Worm (Caenorhabditis elegans) whole organism, midembryonic: ENCODE measurements around the gene R01E6.2.

Experiments
- T22C8.4 ChIP-seq: fragments of 200-800 bp; sonication (Bioruptor generic); IDR thresholded peaks from 2 replicates; pipeline ENCODE4 v1.3.6; 2022; ENCODE audit warnings: missing genetic modification characterization, missing compliant biosample characterization
- cog-1 ChIP-seq: sonication (generic microtip); optimal IDR thresholded peaks from 2 replicates; lab custom pipeline; 2016; ENCODE audit warnings: missing genetic modification characterization, missing compliant biosample characterization
- ref-1 ChIP-seq: fragments of 200-800 bp; sonication (Bioruptor generic); conservative IDR thresholded peaks from 2 replicates; pipeline ENCODE4 v1.3.6; 2022; ENCODE audit warnings: missing genetic modification reagents, missing genetic modification characterization, missing compliant biosample characterization
- tab-1 ChIP-seq: fragments of 200-800 bp; sonication (Bioruptor generic); IDR thresholded peaks from 2 replicates; pipeline ENCODE4 v1.3.6; 2022; ENCODE audit warnings: missing genetic modification characterization, missing compliant biosample characterization
- ztf-29 ChIP-seq: fragments of 200-800 bp; sonication (Bioruptor generic); IDR thresholded peaks from 2 replicates; pipeline ENCODE4 v1.3.6; 2022; ENCODE audit warnings: missing genetic modification reagents, missing genetic modification characterization, missing compliant biosample characterization

DNA sequence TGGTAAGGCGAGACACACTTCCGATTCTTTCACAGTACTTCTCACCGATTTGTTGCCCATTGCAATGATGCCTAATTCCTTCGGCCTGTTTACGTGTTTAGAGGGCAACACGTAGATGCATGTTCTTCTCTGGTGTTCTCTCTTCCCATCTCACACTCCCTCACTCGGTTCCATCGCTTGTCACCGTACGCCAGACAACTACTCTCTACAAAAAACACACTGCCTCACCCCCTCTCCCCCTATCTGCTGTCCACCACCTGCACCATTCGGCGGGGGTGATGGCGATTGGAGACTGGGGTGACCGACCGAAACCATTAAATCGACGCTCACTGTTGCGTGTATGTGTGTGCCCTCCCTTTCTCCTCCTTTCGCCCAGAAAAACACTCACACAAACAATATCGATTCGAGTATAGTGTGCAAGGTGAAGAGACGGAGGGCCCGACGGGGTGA, 17.6 kb upstream of the R01E6.2 start:
- TF ChIP-seq ref-1, result no peak
- no peak for TF ChIP-seq ztf-29
- peak; percentile 75 for TF ChIP-seq cog-1 (tag; lab: Kevin White, UChicago)
- peak; percentile 75 for TF ChIP-seq tab-1 (GFP tag; lab: Robert Waterston, UW)
- TF ChIP-seq T22C8.4 (GFP tag; lab: Robert Waterston, UW), result peak; percentile 39; the same call in 1 of the 2 replicates
